Fruit fly (Drosophila melanogaster) whole organism, embryonic: ENCODE measurements around the gene CG7016.

Experiments
- Blimp-1 ChIP-seq: fragments of 200-800 bp; sonication (Bioruptor generic); optimal IDR thresholded peaks from 3 replicates; lab custom pipeline; 2018; ENCODE audit warnings: missing biosample characterization, missing genetic modification characterization, mild to moderate bottlenecking, moderate library complexity, missing genetic modification reagents
- CG10654 ChIP-seq: fragments of 200-800 bp; sonication (Bioruptor generic); optimal IDR thresholded peaks from 2 replicates; lab custom pipeline; 2016; ENCODE audit warnings: missing biosample characterization, missing genetic modification characterization
- CG12236 ChIP-seq: fragments of 200-800 bp; sonication (Bioruptor generic); optimal IDR thresholded peaks from 2 replicates; lab custom pipeline; 2016; ENCODE audit warnings: missing biosample characterization, missing genetic modification characterization
- CG13123 ChIP-seq: fragments of 200-800 bp; sonication (Bioruptor generic); optimal IDR thresholded peaks from 2 replicates; lab custom pipeline; 2016; ENCODE audit warnings: missing biosample characterization, missing genetic modification characterization
- CG13775 ChIP-seq: fragments of 200-800 bp; sonication (Bioruptor generic); optimal IDR thresholded peaks from 3 replicates; lab custom pipeline; 2017; ENCODE audit warnings: missing biosample characterization, mild to moderate bottlenecking, missing genetic modification characterization
- CG1529 ChIP-seq: fragments of 200-800 bp; sonication (Bioruptor generic); optimal IDR thresholded peaks from 3 replicates; lab custom pipeline; 2018; ENCODE audit warnings: missing biosample characterization, missing genetic modification characterization
- CG16779 ChIP-seq: fragments of 200-800 bp; sonication (Bioruptor generic); IDR thresholded peaks from 2 replicates; pipeline ENCODE4 v1.3.6; 2022; ENCODE audit warnings: missing biosample characterization, missing genetic modification characterization
- CG17802 ChIP-seq: fragments of 200-800 bp; sonication (Bioruptor generic); optimal IDR thresholded peaks from 2 replicates; lab custom pipeline; 2018; ENCODE audit warnings: missing biosample characterization, mild to moderate bottlenecking, missing genetic modification characterization, moderate library complexity
- CG18476 ChIP-seq: fragments of 200-800 bp; sonication (Bioruptor generic); optimal IDR thresholded peaks from 2 replicates; lab custom pipeline; 2016; ENCODE audit warnings: missing biosample characterization, mild to moderate bottlenecking, missing genetic modification characterization
- CG18619 ChIP-seq: fragments of 200-800 bp; sonication (Bioruptor generic); optimal IDR thresholded peaks from 3 replicates; lab custom pipeline; 2017; ENCODE audit warnings: missing biosample characterization, mild to moderate bottlenecking, missing genetic modification characterization
- CG30020 ChIP-seq: fragments of 200-800 bp; optimal IDR thresholded peaks from 2 replicates; lab custom pipeline; 2019; ENCODE audit warnings: missing biosample characterization, mild to moderate bottlenecking, missing genetic modification characterization, moderate library complexity
- CG30403 ChIP-seq: fragments of 200-800 bp; sonication (Bioruptor generic); optimal IDR thresholded peaks from 3 replicates; lab custom pipeline; 2016; ENCODE audit warnings: missing biosample characterization, missing genetic modification characterization
- CG3065 ChIP-seq: fragments of 200-800 bp; sonication (Bioruptor generic); optimal IDR thresholded peaks from 2 replicates; lab custom pipeline; 2016; ENCODE audit warnings: missing biosample characterization, missing genetic modification characterization
- CG34422 ChIP-seq: fragments of 200-800 bp; sonication (Bioruptor generic); IDR thresholded peaks from 3 replicates; pipeline ENCODE4 v1.3.6; 2022; ENCODE audit warnings: missing biosample characterization, missing genetic modification characterization
- CG4328 ChIP-seq: fragments of 200-800 bp; sonication (Bioruptor generic); optimal IDR thresholded peaks from 3 replicates; lab custom pipeline; 2017; ENCODE audit warnings: missing biosample characterization, missing genetic modification reagents, missing genetic modification characterization
- CG4854 ChIP-seq: fragments of 200-800 bp; sonication (Bioruptor generic); optimal IDR thresholded peaks from 2 replicates; lab custom pipeline; 2016; ENCODE audit warnings: missing biosample characterization, missing genetic modification characterization, inconsistent platforms
- CG5953 ChIP-seq: fragments of 200-800 bp; sonication (Bioruptor generic); IDR thresholded peaks from 2 replicates; pipeline ENCODE4 v1.3.6; 2022; ENCODE audit warnings: missing biosample characterization, missing genetic modification characterization
- CG6683 ChIP-seq: fragments of 200-800 bp; sonication (Bioruptor generic); optimal IDR thresholded peaks from 2 replicates; lab custom pipeline; 2017; ENCODE audit warnings: missing biosample characterization, mild to moderate bottlenecking, missing genetic modification characterization, missing genetic modification reagents
- CG6791 ChIP-seq: fragments of 200-800 bp; sonication (Bioruptor generic); IDR thresholded peaks from 3 replicates; pipeline ENCODE4 v1.3.6; 2022; ENCODE audit warnings: missing biosample characterization, missing genetic modification characterization; ENCODE audit not compliant: partially characterized antibody
- CG7556 ChIP-seq: fragments of 200-800 bp; sonication (Bioruptor generic); optimal IDR thresholded peaks from 2 replicates; lab custom pipeline; 2017; ENCODE audit warnings: missing biosample characterization, mild to moderate bottlenecking, missing genetic modification characterization
- CG8290 ChIP-seq, 3 experiments: fragments of 200-800 bp; sonication (Bioruptor generic); optimal IDR thresholded peaks; 2 replicates each; lab custom pipeline; 2016 to 2019; ENCODE audit warnings: missing biosample characterization in 3 of 3, missing genetic modification characterization in 3 of 3, mild to moderate bottlenecking in 2 of 3, moderate library complexity in 1 of 3
- CG9932 ChIP-seq: fragments of 200-800 bp; sonication (Bioruptor generic); IDR thresholded peaks from 2 replicates; pipeline ENCODE4 v1.3.6; 2022; ENCODE audit warnings: missing biosample characterization, missing genetic modification characterization
- Fer3 ChIP-seq: fragments of 200-800 bp; sonication (Bioruptor generic); optimal IDR thresholded peaks from 2 replicates; lab custom pipeline; 2018; ENCODE audit warnings: missing biosample characterization, mild to moderate bottlenecking, missing genetic modification characterization, moderate library complexity
- H2.0 ChIP-seq: fragments of 200-800 bp; sonication (Bioruptor generic); IDR thresholded peaks from 2 replicates; pipeline ENCODE4 v1.3.6; 2022; ENCODE audit warnings: missing biosample characterization, missing genetic modification characterization
- Max ChIP-seq: fragments of 200-800 bp; sonication (Bioruptor generic); optimal IDR thresholded peaks from 2 replicates; lab custom pipeline; 2016; ENCODE audit warnings: missing biosample characterization, mild to moderate bottlenecking, missing genetic modification characterization
- Mrtf ChIP-seq: fragments of 200-800 bp; sonication (Bioruptor generic); IDR thresholded peaks from 3 replicates; pipeline ENCODE4 v1.3.6; 2022; ENCODE audit warnings: missing biosample characterization, missing genetic modification characterization
- NC2β ChIP-seq: fragments of 200-800 bp; sonication (Bioruptor generic); optimal IDR thresholded peaks from 2 replicates; lab custom pipeline; 2016; ENCODE audit warnings: missing biosample characterization, missing genetic modification characterization
- NK7.1 ChIP-seq: fragments of 200-800 bp; sonication (Bioruptor generic); optimal IDR thresholded peaks from 3 replicates; lab custom pipeline; 2016; ENCODE audit warnings: missing biosample characterization, missing genetic modification characterization
- Spps ChIP-seq: fragments of 200-800 bp; sonication (Bioruptor generic); optimal IDR thresholded peaks from 2 replicates; lab custom pipeline; 2018; ENCODE audit warnings: missing biosample characterization, mild to moderate bottlenecking, missing genetic modification characterization
- Ssrp ChIP-seq: fragments of 200-800 bp; sonication (Bioruptor generic); optimal IDR thresholded peaks from 2 replicates; lab custom pipeline; 2018; ENCODE audit warnings: missing biosample characterization, mild to moderate bottlenecking, missing genetic modification characterization, moderate library complexity
- abd-A ChIP-seq: fragments of 200-800 bp; sonication (Bioruptor generic); optimal IDR thresholded peaks from 3 replicates; lab custom pipeline; 2019; ENCODE audit warnings: missing biosample characterization, mild to moderate bottlenecking, missing genetic modification characterization, moderate library complexity
- ap ChIP-seq: fragments of 200-800 bp; sonication (Bioruptor generic); IDR thresholded peaks from 2 replicates; pipeline ENCODE4 v1.3.6; 2022; ENCODE audit warnings: missing biosample characterization, missing genetic modification characterization
- ato ChIP-seq: fragments of 200-800 bp; sonication (Bioruptor generic); IDR thresholded peaks from 2 replicates; pipeline ENCODE4 v1.3.6; 2022; ENCODE audit warnings: missing biosample characterization, missing genetic modification characterization; ENCODE audit not compliant: partially characterized antibody
- crp ChIP-seq, 2 experiments: fragments of 200-800 bp; sonication (Bioruptor generic); optimal IDR thresholded peaks; 2 replicates in 1 of 2; 3 replicates in 1 of 2; lab custom pipeline; 2017; ENCODE audit warnings: missing biosample characterization in 2 of 2, missing genetic modification characterization in 2 of 2, mild to moderate bottlenecking in 1 of 2, moderate library complexity in 1 of 2
- en ChIP-seq: fragments of 200-800 bp; sonication (Bioruptor generic); optimal IDR thresholded peaks from 2 replicates; lab custom pipeline; 2016; ENCODE audit warnings: missing biosample characterization, missing genetic modification characterization
- fru ChIP-seq: fragments of >200 bp; optimal IDR thresholded peaks from 2 replicates; lab custom pipeline; 2017
- gcm2 ChIP-seq: fragments of 200-800 bp; sonication (Bioruptor generic); optimal IDR thresholded peaks from 2 replicates; lab custom pipeline; 2016; ENCODE audit warnings: missing biosample characterization, missing genetic modification characterization
- gro ChIP-seq: fragments of 200-800 bp; sonication (Bioruptor generic); optimal IDR thresholded peaks from 2 replicates; lab custom pipeline; 2016; ENCODE audit warnings: missing biosample characterization, missing genetic modification characterization
- ken ChIP-seq: fragments of 200-800 bp; sonication (Bioruptor generic); IDR thresholded peaks from 3 replicates; pipeline ENCODE4 v1.3.6; 2022; ENCODE audit warnings: missing biosample characterization, missing genetic modification characterization
- mam ChIP-seq: fragments of 200-800 bp; sonication (Bioruptor generic); optimal IDR thresholded peaks from 3 replicates; lab custom pipeline; 2016; ENCODE audit warnings: missing biosample characterization, missing genetic modification characterization
- pan ChIP-seq, 4 experiments: fragments of >200 bp in 3 of 4; fragments of 200-800 bp in 1 of 4; sonication (Bioruptor generic) in 1 of 4; optimal IDR thresholded peaks in 3 of 4; IDR thresholded peaks in 1 of 4; 2 replicates each; pipeline versions ENCODE4 v1.3.6 to Lab custom; 2017 to 2022; ENCODE audit warnings: missing biosample characterization in 2 of 4, missing genetic modification characterization in 2 of 4, mixed read lengths in 1 of 4
- pb ChIP-seq: fragments of 200-800 bp; sonication (Bioruptor generic); optimal IDR thresholded peaks from 3 replicates; lab custom pipeline; 2016; ENCODE audit warnings: missing biosample characterization, missing genetic modification characterization
- pho ChIP-seq: fragments of 200-800 bp; sonication (Bioruptor generic); optimal IDR thresholded peaks from 2 replicates; lab custom pipeline; 2016; ENCODE audit warnings: missing biosample characterization, missing genetic modification characterization
- schlank ChIP-seq: fragments of 200-800 bp; sonication (Bioruptor generic); optimal IDR thresholded peaks from 2 replicates; lab custom pipeline; 2018; ENCODE audit warnings: missing biosample characterization, mild to moderate bottlenecking, missing genetic modification characterization
- sim ChIP-seq: fragments of 200-800 bp; sonication (Bioruptor generic); IDR thresholded peaks from 2 replicates; pipeline ENCODE4 v1.3.6; 2022; ENCODE audit warnings: missing biosample characterization, missing genetic modification characterization
- so ChIP-seq: fragments of 200-800 bp; sonication (Bioruptor generic); IDR thresholded peaks from 3 replicates; pipeline ENCODE4 v1.3.6; 2022; ENCODE audit warnings: missing biosample characterization, missing genetic modification characterization
- ssp ChIP-seq: fragments of 200-800 bp; sonication (Bioruptor generic); IDR thresholded peaks from 2 replicates; pipeline ENCODE4 v1.3.6; 2022; ENCODE audit warnings: missing biosample characterization, missing genetic modification characterization
- stc ChIP-seq: fragments of 200-800 bp; sonication (Bioruptor generic); IDR thresholded peaks from 2 replicates; pipeline ENCODE4 v1.3.6; 2022; ENCODE audit warnings: missing biosample characterization, missing genetic modification characterization
- tin ChIP-seq: fragments of 200-800 bp; sonication (Bioruptor generic); optimal IDR thresholded peaks from 3 replicates; lab custom pipeline; 2016; ENCODE audit warnings: missing biosample characterization, missing genetic modification characterization
- unc-4 ChIP-seq: fragments of 200-800 bp; sonication (Bioruptor generic); IDR thresholded peaks from 2 replicates; pipeline ENCODE4 v1.3.6; 2022; ENCODE audit warnings: missing biosample characterization, missing genetic modification characterization; ENCODE audit not compliant: partially characterized antibody

Gene CG7016

dm6 chr3R:24894419-24895206 is 31.9 kb downstream of the CG7016 start, which contains the start of the genes CG31121 and CG11069 (continued):
- no peak for TF ChIP-seq CG7556 (GFP tag; lab: Kevin White, UChicago)
- no peak for TF ChIP-seq ato (GFP tag; lab: Robert Waterston, UW)
- no peak for TF ChIP-seq fru
- no peak for TF ChIP-seq gro
- no peak for TF ChIP-seq pb (GFP tag; lab: Kevin White, UChicago)
- TF ChIP-seq ap (GFP tag; lab: Robert Waterston, UW), result no peak
- TF ChIP-seq CG6791, result no peak
- TF ChIP-seq CG18619 (GFP tag; lab: Kevin White, UChicago), result no peak
- TF ChIP-seq ken (GFP tag; lab: Robert Waterston, UW), result no peak
- TF ChIP-seq gcm2 (GFP tag; lab: Kevin White, UChicago), result no peak
- TF ChIP-seq en (GFP tag; lab: Kevin White, UChicago), result no peak
- no peak for TF ChIP-seq sim (GFP tag; lab: Robert Waterston, UW)
- TF ChIP-seq Mrtf (GFP tag; lab: Robert Waterston, UW), result no peak
- TF ChIP-seq pho (GFP tag; lab: Kevin White, UChicago), result no peak
- TF ChIP-seq CG4854 (GFP tag; lab: Kevin White, UChicago), result no peak
- TF ChIP-seq Blimp-1 (GFP tag; lab: Kevin White, UChicago), result no peak
- TF ChIP-seq CG5953 (GFP tag; lab: Robert Waterston, UW), result no peak
- TF ChIP-seq Spps (tag; lab: Kevin White, UChicago), result no peak
- no peak for TF ChIP-seq CG16779 (GFP tag; lab: Robert Waterston, UW)
- TF ChIP-seq Ssrp, result no peak
- no peak for TF ChIP-seq Fer3 (tag; lab: Kevin White, UChicago)
- no peak for TF ChIP-seq CG1529 (GFP tag; lab: Kevin White, UChicago)
- no peak for TF ChIP-seq Max (GFP tag; lab: Kevin White, UChicago)
- no peak for TF ChIP-seq stc
- TF ChIP-seq CG30020 (tag; lab: Kevin White, UChicago), result no peak
- no peak for TF ChIP-seq NK7.1 (GFP tag; lab: Kevin White, UChicago)
- no peak for TF ChIP-seq ssp
- no peak for TF ChIP-seq unc-4 (GFP tag; lab: Robert Waterston, UW)
- 0 out of 3 replicates have a peak, but pooled peaks have one; percentile 20 for TF ChIP-seq so (GFP tag; lab: Robert Waterston, UW)
- TF ChIP-seq CG13775 (GFP tag; lab: Kevin White, UChicago), result no peak
- TF ChIP-seq CG13123 (GFP tag; lab: Kevin White, UChicago), result no peak
- no peak for TF ChIP-seq CG30403 (GFP tag; lab: Kevin White, UChicago)
- TF ChIP-seq CG9932 (GFP tag; lab: Robert Waterston, UW), result no peak
- TF ChIP-seq crp (GFP tag; optimal IDR thresholded peaks at IDR 0.05; lab: Kevin White, UChicago), result no peak
- TF ChIP-seq tin (GFP tag; lab: Kevin White, UChicago), result no peak
- no peak for TF ChIP-seq CG17802 (tag; lab: Kevin White, UChicago)
- no peak for TF ChIP-seq schlank
- no peak for TF ChIP-seq CG3065 (GFP tag; lab: Kevin White, UChicago)
- no peak for TF ChIP-seq CG6683 (GFP tag; lab: Kevin White, UChicago)
- TF ChIP-seq pan (optimal IDR thresholded peaks at IDR 0.05; lab: Kevin White, UChicago), result no peak
- TF ChIP-seq pan (GFP tag; optimal IDR thresholded peaks at IDR 0.05 in 1 of 2, IDR thresholded peaks at IDR 0.05 in 1 of 2), result peak in 1 of 2 experiments; percentile 20
- no peak for TF ChIP-seq CG12236
- no peak for TF ChIP-seq H2.0 (GFP tag; lab: Robert Waterston, UW)
- no peak for TF ChIP-seq CG18476 (GFP tag; lab: Kevin White, UChicago)
- TF ChIP-seq CG34422 (GFP tag; lab: Robert Waterston, UW), result 0 out of 3 replicates have a peak, but pooled peaks have one; percentile 9
- TF ChIP-seq mam (GFP tag; lab: Kevin White, UChicago), result no peak
- TF ChIP-seq NC2β (GFP tag; lab: Kevin White, UChicago), result no peak
- TF ChIP-seq abd-A (tag; lab: Kevin White, UChicago), result no peak
- TF ChIP-seq CG4328 (GFP tag; lab: Kevin White, UChicago), result no peak
- TF ChIP-seq CG10654 (GFP tag; lab: Kevin White, UChicago), result no peak
- no peak for TF ChIP-seq CG8290 (GFP tag; optimal IDR thresholded peaks at IDR 0.05; lab: Kevin White, UChicago)
- no peak for TF ChIP-seq CG8290 (tag; optimal IDR thresholded peaks at IDR 0.05; lab: Kevin White, UChicago)
